Fruit fly (Drosophila melanogaster): Measurements from ENCODE around the gene vkg.

The vkg gene

dm6 chr2L:5046261-5046660, 18.3 kb upstream of the vkg start:
- no peak for TF ChIP-seq CG17801 (GFP tag; optimal IDR thresholded peaks at IDR 0.05; ENCODE audit: partially characterized antibody)

- TF ChIP-seq CG17801 (GFP tag; optimal IDR thresholded peaks at IDR 0.05; ENCODE audit: partially characterized antibody), result no peak
These were observed 17.1 kb upstream of the vkg start for dm6 chr2L:5044892-5045619.

dm6 chr2L:5044361-5044891, 16.4 kb upstream of the vkg start, which contains the start of gene CG31650:
Gene CG31650 (minus strand): TSS chr2L:5044712.
- TF ChIP-seq CG17801 (GFP tag; optimal IDR thresholded peaks at IDR 0.05; ENCODE audit: partially characterized antibody), result no peak

DNA sequence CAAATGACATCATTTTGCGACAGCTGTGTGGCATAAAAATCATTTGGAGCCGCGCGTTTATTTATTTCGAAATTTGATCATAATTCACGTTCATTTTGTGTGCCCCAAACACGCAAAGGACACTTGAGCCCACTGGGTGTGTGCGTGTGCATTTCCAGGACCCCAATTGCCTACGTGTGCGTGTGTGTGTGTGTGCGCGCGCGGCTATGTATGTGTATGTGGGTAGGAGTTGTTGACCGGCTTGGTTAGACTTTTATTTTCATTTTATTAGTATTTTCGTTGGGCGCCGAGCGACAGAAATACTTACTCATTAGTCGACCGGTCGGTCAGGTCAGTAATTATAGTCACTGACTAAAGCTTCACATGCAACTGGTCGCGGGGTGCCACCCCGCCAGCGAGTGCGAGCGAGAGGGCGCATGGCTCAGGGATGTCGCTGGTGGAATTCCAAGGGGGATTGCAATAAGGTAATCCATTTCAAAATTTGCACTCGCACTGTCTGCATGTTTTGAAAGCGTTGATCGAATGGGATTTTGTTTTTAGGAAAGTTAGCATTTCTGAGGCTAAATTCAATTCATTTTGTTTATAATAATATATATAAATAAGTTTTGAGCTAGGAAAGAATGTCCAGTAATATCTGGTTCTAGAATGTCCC, 15.6 kb upstream of the vkg start:
- no peak for TF ChIP-seq CG17801 (GFP tag; optimal IDR thresholded peaks at IDR 0.05; ENCODE audit: partially characterized antibody)

- peak; percentile 58 for TF ChIP-seq CG17801 (GFP tag; optimal IDR thresholded peaks at IDR 0.05; ENCODE audit: partially characterized antibody)
These were observed 15.1 kb upstream of the vkg start, which contains the start of the genes CG33995, CG44000 and CG44001 for dm6 chr2L:5043043-5043442. Gene CG33995 (plus strand): TSS chr2L:5043270. Gene CG44000 (plus strand): TSS chr2L:5043270. Gene CG44001 (plus strand): TSS chr2L:5043270.

DNA sequence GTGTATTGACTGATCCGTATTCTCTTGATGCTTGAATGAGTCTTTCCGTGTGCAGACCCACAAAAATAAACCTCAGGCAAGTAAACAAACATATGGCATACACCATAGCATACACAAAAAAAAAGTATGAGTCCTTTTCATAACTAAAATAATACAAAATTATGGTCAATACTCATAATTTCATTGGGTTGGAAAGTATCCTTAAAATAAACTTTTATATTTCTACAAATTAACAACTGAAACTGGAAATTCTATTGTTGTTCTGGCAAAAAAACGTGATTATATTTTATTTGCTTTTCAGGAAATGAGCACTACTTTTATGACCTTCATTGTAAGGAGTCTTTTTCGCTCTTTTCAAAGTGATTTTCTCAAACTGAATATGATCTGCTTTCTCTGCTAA, 14.1 kb upstream of the vkg start:
- no peak for TF ChIP-seq CG17801 (GFP tag; optimal IDR thresholded peaks at IDR 0.05; ENCODE audit: partially characterized antibody)

dm6 chr2L:5037402-5037860, 9.4 kb upstream of the vkg start, which contains the start of the genes CG14042 and SP555:
Gene CG14042 (plus strand): TSS chr2L:5037709.
Gene SP555 (plus strand): TSS chr2L:5037709.
- TF ChIP-seq CG17801 (GFP tag; optimal IDR thresholded peaks at IDR 0.05; ENCODE audit: partially characterized antibody), result no peak

- no peak for TF ChIP-seq CG17801 (GFP tag; optimal IDR thresholded peaks at IDR 0.05; ENCODE audit: partially characterized antibody)
These were observed 8.1 kb upstream of the vkg start for dm6 chr2L:5036120-5036519.

DNA sequence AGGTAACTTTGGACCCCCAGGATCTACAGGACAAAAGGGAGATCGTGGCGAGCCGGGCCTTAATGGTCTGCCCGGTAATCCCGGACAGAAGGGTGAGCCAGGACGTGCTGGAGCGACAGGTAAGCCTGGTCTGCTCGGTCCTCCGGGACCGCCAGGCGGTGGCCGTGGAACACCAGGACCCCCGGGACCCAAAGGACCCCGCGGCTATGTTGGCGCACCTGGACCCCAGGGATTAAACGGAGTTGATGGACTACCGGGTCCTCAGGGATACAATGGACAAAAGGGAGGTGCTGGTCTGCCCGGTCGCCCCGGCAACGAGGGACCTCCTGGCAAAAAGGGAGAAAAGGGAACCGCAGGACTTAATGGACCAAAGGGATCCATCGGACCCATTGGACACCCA, 3.9 kb upstream of the vkg start:
- no peak for TF ChIP-seq CG17801 (GFP tag; optimal IDR thresholded peaks at IDR 0.05; ENCODE audit: partially characterized antibody)

- no peak for TF ChIP-seq CG17801 (GFP tag; optimal IDR thresholded peaks at IDR 0.05; ENCODE audit: partially characterized antibody)
These were observed 3.4 kb upstream of the vkg start for dm6 chr2L:5031399-5031798.

- TF ChIP-seq CG17801 (GFP tag; optimal IDR thresholded peaks at IDR 0.05; ENCODE audit: partially characterized antibody), result no peak
These were observed 2.5 kb upstream of the vkg start for dm6 chr2L:5030535-5030934.

DNA sequence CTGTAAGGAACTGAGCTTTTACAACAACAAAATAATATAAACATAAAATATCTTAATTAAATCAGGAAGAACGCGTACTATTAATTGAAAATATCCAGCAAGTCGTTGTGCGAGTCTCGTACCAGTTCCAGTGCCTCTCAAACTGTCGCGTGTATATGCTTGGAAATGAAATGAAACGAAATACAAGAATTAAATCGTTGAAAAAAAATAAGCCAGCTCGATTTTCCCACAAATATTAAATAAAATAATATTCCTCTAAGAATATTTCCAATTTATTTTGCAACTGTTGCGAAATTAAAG, 1.8 kb upstream of the vkg start:
- no peak for TF ChIP-seq CG17801 (GFP tag; optimal IDR thresholded peaks at IDR 0.05; ENCODE audit: partially characterized antibody)

dm6 chr2L:5029049-5029808, 1.2 kb upstream of the vkg start, which contains the start of gene Col4a1:
Gene Col4a1 (plus strand): TSS chr2L:5029609.
- no peak for TF ChIP-seq CG17801 (GFP tag; optimal IDR thresholded peaks at IDR 0.05; ENCODE audit: partially characterized antibody)

- no peak for TF ChIP-seq CG17801 (GFP tag; optimal IDR thresholded peaks at IDR 0.05; ENCODE audit: partially characterized antibody)
These were observed 496 bp downstream of the vkg start for dm6 chr2L:5027321-5028069.

- TF ChIP-seq CG17801 (GFP tag; optimal IDR thresholded peaks at IDR 0.05; ENCODE audit: partially characterized antibody), result no peak
These were observed 2.4 kb downstream of the vkg start for dm6 chr2L:5025557-5025956.

Data from ovary, adult (tissue).